Worm (Caenorhabditis elegans): ENCODE results near the gene C16C8.26.
"Not testable (repeated sequence)": the region's sequence is repeated elsewhere in the genome, so short reads cannot be mapped to it uniquely, and the experiment has no call there.

DNA sequence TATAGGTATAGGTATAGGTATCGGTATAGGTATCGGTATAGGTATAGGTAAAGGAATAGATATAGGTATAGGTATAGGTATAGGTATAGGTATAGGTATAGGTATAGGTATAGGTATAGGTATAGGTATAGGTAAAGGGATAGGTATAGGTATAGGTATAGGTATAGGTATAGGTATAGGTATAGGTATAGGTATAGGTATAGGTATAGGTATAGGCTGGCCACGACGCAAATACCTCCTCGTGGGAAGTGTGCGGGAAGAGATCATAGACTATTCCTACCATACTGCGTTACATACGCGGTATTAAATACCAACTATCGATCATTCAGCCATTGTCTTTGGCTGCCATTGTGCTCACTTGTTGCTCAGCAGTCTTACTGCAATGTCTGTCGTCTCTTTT, 32.7 kb upstream of the C16C8.26 start, which contains the start of gene fbxb-112:
- not testable (repeated sequence) for TF ChIP-seq him-1, dao-5 (tag; optimal IDR thresholded peaks at IDR 0.05)
